Worm (Caenorhabditis elegans) whole organism, young adult: ENCODE results near the gene clc-27.

Experiments used
- F33H1.4 ChIP-seq: fragments of 200-800 bp; sonication (Bioruptor generic); IDR thresholded peaks from 2 replicates; pipeline ENCODE4 v1.3.6; 2022; ENCODE audit warnings: missing genetic modification reagents, missing genetic modification characterization, missing compliant biosample characterization
- T26A5.8 ChIP-seq: sonication (generic microtip); optimal IDR thresholded peaks from 2 replicates; lab custom pipeline; 2016; ENCODE audit warnings: missing genetic modification characterization, missing compliant biosample characterization
- Y53F4B.3 ChIP-seq: fragments of 200-800 bp; sonication (Bioruptor generic); IDR thresholded peaks from 2 replicates; pipeline ENCODE4 v1.3.6; 2022; ENCODE audit warnings: missing genetic modification reagents, missing genetic modification characterization, missing compliant biosample characterization
- Y53G8AR.9 ChIP-seq: fragments of 200-800 bp; sonication (Bioruptor generic); conservative IDR thresholded peaks from 2 replicates; pipeline ENCODE4 v1.3.6; 2022; ENCODE audit warnings: missing genetic modification reagents, missing genetic modification characterization, missing compliant biosample characterization
- akir-1 ChIP-seq: fragments of 200-800 bp; sonication (Bioruptor generic); optimal IDR thresholded peaks from 2 replicates; lab custom pipeline; 2018; ENCODE audit warnings: mild to moderate bottlenecking, missing genetic modification characterization, moderate library complexity, missing compliant biosample characterization
- aptf-2 ChIP-seq: fragments of 200-800 bp; sonication (Bioruptor generic); conservative IDR thresholded peaks from 2 replicates; pipeline ENCODE4 v1.3.6; 2022; ENCODE audit warnings: missing genetic modification reagents, missing genetic modification characterization, missing compliant biosample characterization
- aptf-3 ChIP-seq: fragments of 200-800 bp; sonication (Bioruptor generic); IDR thresholded peaks from 2 replicates; pipeline ENCODE4 v1.3.6; 2022; ENCODE audit warnings: missing genetic modification characterization, missing compliant biosample characterization
- attf-6 ChIP-seq: fragments of 200-800 bp; sonication (Bioruptor generic); IDR thresholded peaks from 2 replicates; pipeline ENCODE4 v1.3.6; 2022; ENCODE audit warnings: missing genetic modification reagents, missing genetic modification characterization, missing compliant biosample characterization
- ccch-3 ChIP-seq: fragments of 200-800 bp; sonication (Bioruptor generic); optimal IDR thresholded peaks from 2 replicates; lab custom pipeline; 2018; ENCODE audit warnings: mild to moderate bottlenecking, missing genetic modification characterization, missing compliant biosample characterization
- ceh-27 ChIP-seq: fragments of 200-800 bp; sonication (Bioruptor generic); optimal IDR thresholded peaks from 2 replicates; lab custom pipeline; 2018; ENCODE audit warnings: mild to moderate bottlenecking, missing genetic modification characterization, moderate library complexity, missing compliant biosample characterization
- ceh-40 ChIP-seq: fragments of 200-800 bp; sonication (Bioruptor generic); IDR thresholded peaks from 2 replicates; pipeline ENCODE4 v1.3.6; 2022; ENCODE audit warnings: missing genetic modification characterization, missing compliant biosample characterization
- ceh-79 ChIP-seq: sonication (generic microtip); optimal IDR thresholded peaks from 2 replicates; lab custom pipeline; 2017; ENCODE audit warnings: mild to moderate bottlenecking, missing genetic modification characterization, missing compliant biosample characterization
- dox-1 ChIP-seq: fragments of 200-800 bp; sonication (Bioruptor generic); IDR thresholded peaks from 2 replicates; pipeline ENCODE4 v1.3.6; 2022; ENCODE audit warnings: missing genetic modification reagents, missing genetic modification characterization, missing compliant biosample characterization
- egl-18 ChIP-seq: fragments of 200-800 bp; sonication (Bioruptor generic); IDR thresholded peaks from 2 replicates; pipeline ENCODE4 v1.3.6; 2022; ENCODE audit warnings: missing genetic modification reagents, missing genetic modification characterization, missing compliant biosample characterization
- egrh-3 ChIP-seq: fragments of 200-800 bp; sonication (Bioruptor generic); IDR thresholded peaks from 2 replicates; pipeline ENCODE4 v1.3.6; 2022; ENCODE audit warnings: missing genetic modification reagents, missing genetic modification characterization, missing compliant biosample characterization
- hmg-1.2 ChIP-seq: fragments of 200-800 bp; sonication (Bioruptor generic); IDR thresholded peaks from 2 replicates; pipeline ENCODE4 v1.3.6; 2022; ENCODE audit warnings: missing genetic modification reagents, missing genetic modification characterization, missing compliant biosample characterization
- let-607 ChIP-seq, 2 experiments: fragments of 200-800 bp in 1 of 2; sonication (Bioruptor generic) in 1 of 2; sonication (generic microtip) in 1 of 2; optimal IDR thresholded peaks; 2 replicates each; lab custom pipeline; 2016 to 2018; ENCODE audit warnings: mild to moderate bottlenecking in 2 of 2, missing compliant biosample characterization in 2 of 2, missing genetic modification characterization in 2 of 2, moderate library complexity in 2 of 2, missing genotype in 1 of 2
- lsl-1 ChIP-seq: fragments of 200-800 bp; sonication (Bioruptor generic); optimal IDR thresholded peaks from 2 replicates; lab custom pipeline; 2018; ENCODE audit warnings: mild to moderate bottlenecking, missing genetic modification characterization, moderate library complexity, missing compliant biosample characterization
- lsy-27 ChIP-seq: sonication (generic microtip); optimal IDR thresholded peaks from 2 replicates; lab custom pipeline; 2017; ENCODE audit warnings: missing genetic modification characterization, mild to moderate bottlenecking, missing compliant biosample characterization, antibody characterized with exemption, missing genotype, borderline replicate concordance; ENCODE audit not compliant: insufficient read depth
- madf-3 ChIP-seq: fragments of 200-800 bp; sonication (Bioruptor generic); IDR thresholded peaks from 2 replicates; pipeline ENCODE4 v1.3.6; 2022; ENCODE audit warnings: missing genetic modification reagents, missing genetic modification characterization, missing compliant biosample characterization
- madf-8 ChIP-seq: fragments of 200-800 bp; sonication (Bioruptor generic); conservative IDR thresholded peaks from 2 replicates; pipeline ENCODE4 v1.3.6; 2022; ENCODE audit warnings: missing genetic modification reagents, missing genetic modification characterization, missing compliant biosample characterization
- mcd-1 ChIP-seq: fragments of 200-800 bp; sonication (Bioruptor generic); IDR thresholded peaks from 2 replicates; pipeline ENCODE4 v1.3.6; 2022; ENCODE audit warnings: missing genetic modification reagents, missing genetic modification characterization, missing compliant biosample characterization
- mel-28 ChIP-seq: sonication (generic microtip); optimal IDR thresholded peaks from 2 replicates; lab custom pipeline; 2016; ENCODE audit warnings: borderline replicate concordance, mild to moderate bottlenecking, missing genetic modification characterization, missing compliant biosample characterization
- nfya-2 ChIP-seq: fragments of 200-800 bp; sonication (Bioruptor generic); IDR thresholded peaks from 2 replicates; pipeline ENCODE4 v1.3.6; 2022; ENCODE audit warnings: missing genetic modification reagents, missing genetic modification characterization, missing compliant biosample characterization
- nhr-80 ChIP-seq: sonication (generic microtip); optimal IDR thresholded peaks from 2 replicates; lab custom pipeline; 2016; ENCODE audit warnings: missing genetic modification characterization, missing compliant biosample characterization
- pbrm-1 ChIP-seq: fragments of 200-800 bp; sonication (Bioruptor generic); IDR thresholded peaks from 2 replicates; pipeline ENCODE4 v1.3.6; 2022; ENCODE audit warnings: missing genetic modification reagents, missing genetic modification characterization, missing compliant biosample characterization
- rpc-1 ChIP-seq, 2 experiments: fragments of 150-350 bp in 1 of 2; sonication (generic microtip) in 1 of 2; optimal IDR thresholded peaks; 2 replicates each; lab custom pipeline; 2014 to 2018; ENCODE audit warnings: missing biosample characterization in 1 of 2, missing genetic modification characterization in 1 of 2, missing genetic modification reagents in 1 of 2, missing genotype in 1 of 2
- snpc-1.1 ChIP-seq: sonication (generic microtip); optimal IDR thresholded peaks from 2 replicates; lab custom pipeline; 2017; ENCODE audit warnings: missing genetic modification characterization, mild to moderate bottlenecking, missing compliant biosample characterization, antibody characterized with exemption, moderate library complexity, missing genotype, missing genetic modification reagents; ENCODE audit not compliant: insufficient read depth
- snpc-1.3 ChIP-seq: sonication (generic microtip); optimal IDR thresholded peaks from 2 replicates; lab custom pipeline; 2017; ENCODE audit warnings: missing genetic modification characterization, mild to moderate bottlenecking, missing compliant biosample characterization, antibody characterized with exemption, moderate library complexity, missing genotype, missing genetic modification reagents; ENCODE audit not compliant: insufficient read depth
- snpc-4 ChIP-seq, 5 experiments: fragments of 150-350 bp in 1 of 5; sonication (generic microtip) in 4 of 5; optimal IDR thresholded peaks; 2 replicates each; lab custom pipeline; 2014 to 2018; ENCODE audit warnings: missing genetic modification characterization in 5 of 5, missing biosample characterization in 3 of 5, antibody characterized with exemption in 2 of 5, mild to moderate bottlenecking in 2 of 5, missing compliant biosample characterization in 2 of 5, missing genotype in 2 of 5, moderate library complexity in 2 of 5, missing genetic modification reagents in 1 of 5
- tbp1 ChIP-seq: fragments of 200-800 bp; sonication (Bioruptor generic); optimal IDR thresholded peaks from 2 replicates; lab custom pipeline; 2018; ENCODE audit warnings: mild to moderate bottlenecking, missing genetic modification characterization, missing compliant biosample characterization
- tbx-9 ChIP-seq: sonication (generic microtip); optimal IDR thresholded peaks from 2 replicates; lab custom pipeline; 2016; ENCODE audit warnings: borderline replicate concordance, missing genetic modification characterization, inconsistent platforms, missing compliant biosample characterization
- xnd-1 ChIP-seq: sonication (generic microtip); optimal IDR thresholded peaks from 2 replicates; lab custom pipeline; 2016; ENCODE audit warnings: missing genotype, missing genetic modification reagents, missing genetic modification characterization, missing compliant biosample characterization
- zfh-2 ChIP-seq: fragments of 200-800 bp; sonication (Bioruptor generic); conservative IDR thresholded peaks from 2 replicates; pipeline ENCODE4 v1.3.6; 2022; ENCODE audit warnings: missing genetic modification reagents, missing genetic modification characterization, missing compliant biosample characterization
- ztf-18 ChIP-seq: sonication (generic microtip); optimal IDR thresholded peaks from 2 replicates; lab custom pipeline; 2016; ENCODE audit warnings: missing genotype, mild to moderate bottlenecking, missing genetic modification characterization, missing compliant biosample characterization
- ztf-25 ChIP-seq: fragments of 200-800 bp; sonication (Bioruptor generic); IDR thresholded peaks from 2 replicates; pipeline ENCODE4 v1.3.6; 2022; ENCODE audit warnings: missing genetic modification reagents, missing genetic modification characterization, missing compliant biosample characterization

Gene clc-27

ce11 chrIII:1008091-1008490, at the start of gene clc-27:
clc-27 (plus strand) TSS chrIII:1008391.
- TF ChIP-seq tbp1 (GFP tag; lab: Kevin White, UChicago) (no peak), F33H1.4 (GFP tag; lab: Robert Waterston, UW) (no peak), akir-1 (GFP tag; lab: Kevin White, UChicago) (no peak), madf-8 (GFP tag; lab: Robert Waterston, UW) (no peak), aptf-3 (GFP tag; lab: Robert Waterston, UW) (no peak)

ce11 chrIII:961948-962347, 46.2 kb upstream of the clc-27 start, which contains the start of gene fbxa-51:
fbxa-51 (plus strand) TSS chrIII:962269.
- TF ChIP-seq T26A5.8 (tag; lab: Kevin White, UChicago) (no peak), let-607 (tag; optimal IDR thresholded peaks at IDR 0.05; lab: Kevin White, UChicago) (no peak), hmg-1.2 (peak; percentile 40; the same call in 1 of the 2 replicates), nhr-80 (tag; lab: Kevin White, UChicago) (peak; percentile 66), mcd-1 (no peak), egl-18 (GFP tag; lab: Robert Waterston, UW) (no peak)

ce11 chrIII:964637-965036, 43.6 kb upstream of the clc-27 start:
- TF ChIP-seq tbx-9 (tag; lab: Kevin White, UChicago) (no peak), nfya-2 (GFP tag; lab: Robert Waterston, UW) (no peak)

ce11 chrIII:966259-966658, 41.9 kb upstream of the clc-27 start:
- TF ChIP-seq attf-6 (no peak), ceh-79 (no peak), ceh-27 (GFP tag; lab: Kevin White, UChicago) (no peak), lsy-27 (tag; lab: Kevin White, UChicago) (no peak), Y53F4B.3 (no peak), lsl-1 (GFP tag; lab: Kevin White, UChicago) (no peak), snpc-4 (GFP tag; optimal IDR thresholded peaks at IDR 0.05; lab: Kevin White, UChicago) (no peak), snpc-4 (tag; optimal IDR thresholded peaks at IDR 0.05; lab: Kevin White, UChicago) (no peak), ceh-40 (GFP tag; lab: Robert Waterston, UW) (no peak), aptf-2 (GFP tag; lab: Robert Waterston, UW) (no peak), rpc-1 (optimal IDR thresholded peaks at IDR 0.05; lab: Kevin White, UChicago) (no peak), rpc-1 (tag; optimal IDR thresholded peaks at IDR 0.05; lab: Kevin White, UChicago) (no peak), mel-28 (no peak), Y53G8AR.9 (GFP tag; lab: Robert Waterston, UW) (no peak), dox-1 (GFP tag; lab: Robert Waterston, UW) (no peak), ztf-25 (no peak), ccch-3 (no peak), snpc-1.3 (no peak), hmg-1.2 (no peak), ztf-18 (tag; lab: Kevin White, UChicago) (no peak), snpc-1.1 (tag; lab: Kevin White, UChicago) (no peak)

ce11 chrIII:970928-971327, 37.3 kb upstream of the clc-27 start:
- TF ChIP-seq snpc-1.1 (tag; lab: Kevin White, UChicago) (peak; percentile 43), egrh-3 (GFP tag; lab: Robert Waterston, UW) (peak; percentile 56; the same call in 1 of the 2 replicates), hmg-1.2 (0 out of 2 replicates have a peak, but pooled peaks have one; percentile 24), pbrm-1 (GFP tag; lab: Robert Waterston, UW) (0 out of 2 replicates have a peak, but pooled peaks have one; percentile 18), zfh-2 (GFP tag; lab: Robert Waterston, UW) (peak; percentile 84), ccch-3 (no peak), snpc-4 (GFP tag; optimal IDR thresholded peaks at IDR 0.05; lab: Kevin White, UChicago) (no peak), snpc-4 (tag; optimal IDR thresholded peaks at IDR 0.05; lab: Kevin White, UChicago) (peak in 1 of 4 experiments; percentile 86), madf-3 (0 out of 2 replicates have a peak, but pooled peaks have one; percentile 13), xnd-1 (tag; lab: Kevin White, UChicago) (no peak)
